Fruit fly (Drosophila melanogaster) whole organism: ENCODE data around the gene CG14391.

Experiments used
- CG8478 ChIP-seq: fragments of >200 bp; optimal IDR thresholded peaks from 2 replicates; lab custom pipeline; 2018; ENCODE audit warnings: inconsistent platforms
- pan ChIP-seq: fragments of >200 bp; optimal IDR thresholded peaks from 2 replicates; lab custom pipeline; 2017
- usp ChIP-seq: fragments of >200 bp; optimal IDR thresholded peaks from 2 replicates; lab custom pipeline; 2017; ENCODE audit warnings: missing biosample characterization, missing genetic modification characterization, mixed read lengths

dm6 chr3R:12717588-12718535 is 23.2 kb upstream of the CG14391 start:
- TF ChIP-seq usp (no peak), pan (lab: Kevin White, UChicago) (no peak), CG8478 (no peak)
